Fruit fly (Drosophila melanogaster) whole organism, embryonic: ENCODE results near the gene CG10470.

Source experiments
- Asciz ChIP-seq: fragments of 200-800 bp; sonication (Bioruptor generic); optimal IDR thresholded peaks from 2 replicates; lab custom pipeline; 2017; ENCODE audit warnings: missing biosample characterization, mild to moderate bottlenecking, missing genetic modification characterization, missing genetic modification reagents
- Blimp-1 ChIP-seq: fragments of 200-800 bp; sonication (Bioruptor generic); optimal IDR thresholded peaks from 3 replicates; lab custom pipeline; 2018; ENCODE audit warnings: missing biosample characterization, missing genetic modification characterization, mild to moderate bottlenecking, moderate library complexity, missing genetic modification reagents
- CG10274 ChIP-seq: fragments of 200-800 bp; sonication (Bioruptor generic); optimal IDR thresholded peaks from 3 replicates; lab custom pipeline; 2017; ENCODE audit warnings: missing biosample characterization, mild to moderate bottlenecking, missing genetic modification characterization
- CG10321 ChIP-seq: fragments of 200-800 bp; sonication (Bioruptor generic); IDR thresholded peaks from 2 replicates; pipeline ENCODE4 v1.3.6; 2022; ENCODE audit warnings: missing biosample characterization, missing genetic modification characterization
- CG10366 ChIP-seq: fragments of 200-800 bp; sonication (Bioruptor generic); IDR thresholded peaks from 2 replicates; pipeline ENCODE4 v1.3.6; 2022; ENCODE audit warnings: missing biosample characterization, missing genetic modification characterization
- CG11504 ChIP-seq: fragments of 200-800 bp; sonication (Bioruptor generic); optimal IDR thresholded peaks from 3 replicates; lab custom pipeline; 2019; ENCODE audit warnings: missing biosample characterization, mild to moderate bottlenecking, missing genetic modification characterization, moderate library complexity
- CG11696 ChIP-seq: fragments of 200-800 bp; sonication (Bioruptor generic); IDR thresholded peaks from 2 replicates; pipeline ENCODE4 v1.3.6; 2022; ENCODE audit warnings: missing biosample characterization, missing genetic modification characterization
- CG12071 ChIP-seq: fragments of 200-800 bp; sonication (Bioruptor generic); optimal IDR thresholded peaks from 3 replicates; lab custom pipeline; 2018; ENCODE audit warnings: missing biosample characterization, mild to moderate bottlenecking, missing genetic modification characterization
- CG12659 ChIP-seq: fragments of 200-800 bp; sonication (Bioruptor generic); optimal IDR thresholded peaks from 3 replicates; lab custom pipeline; 2017; ENCODE audit warnings: mild to moderate bottlenecking, missing biosample characterization, missing genetic modification reagents, missing genetic modification characterization
- CG17361 ChIP-seq: fragments of 200-800 bp; sonication (Bioruptor generic); IDR thresholded peaks from 3 replicates; pipeline ENCODE4 v1.3.6; 2022; ENCODE audit warnings: missing biosample characterization, missing genetic modification characterization
- CG17385 ChIP-seq: fragments of 200-800 bp; sonication (Bioruptor generic); optimal IDR thresholded peaks from 3 replicates; lab custom pipeline; 2018; ENCODE audit warnings: missing biosample characterization, mild to moderate bottlenecking, missing genetic modification characterization
- CG2199 ChIP-seq: fragments of 200-800 bp; sonication (Bioruptor generic); IDR thresholded peaks from 3 replicates; pipeline ENCODE4 v1.3.6; 2022; ENCODE audit warnings: missing biosample characterization, missing genetic modification characterization
- CG2202 ChIP-seq: fragments of 200-800 bp; sonication (Bioruptor generic); optimal IDR thresholded peaks from 2 replicates; lab custom pipeline; 2018; ENCODE audit warnings: missing biosample characterization, mild to moderate bottlenecking, missing genetic modification characterization
- CG3163 ChIP-seq: fragments of 200-800 bp; sonication (Bioruptor generic); optimal IDR thresholded peaks from 3 replicates; lab custom pipeline; 2016; ENCODE audit warnings: missing biosample characterization, missing genetic modification characterization
- CG3407 ChIP-seq: fragments of 200-800 bp; sonication (Bioruptor generic); optimal IDR thresholded peaks from 2 replicates; lab custom pipeline; 2018; ENCODE audit warnings: missing biosample characterization, mild to moderate bottlenecking, missing genetic modification characterization
- CG5180 ChIP-seq: fragments of 200-800 bp; sonication (Bioruptor generic); optimal IDR thresholded peaks from 3 replicates; lab custom pipeline; 2017; ENCODE audit warnings: missing biosample characterization, missing genetic modification characterization, mild to moderate bottlenecking, moderate library complexity, missing genetic modification reagents
- CG7839 ChIP-seq: fragments of 200-800 bp; sonication (Bioruptor generic); optimal IDR thresholded peaks from 3 replicates; lab custom pipeline; 2018; ENCODE audit warnings: missing biosample characterization, mild to moderate bottlenecking, missing genetic modification characterization, moderate library complexity
- CG7987 ChIP-seq: fragments of 200-800 bp; sonication (Bioruptor generic); optimal IDR thresholded peaks from 2 replicates; lab custom pipeline; 2018; ENCODE audit warnings: missing biosample characterization, mild to moderate bottlenecking, missing genetic modification characterization, moderate library complexity
- D ChIP-seq, 2 experiments: fragments of 200-800 bp in 1 of 2; fragments of >200 bp in 1 of 2; sonication (Bioruptor generic) in 1 of 2; optimal IDR thresholded peaks; 2 replicates in 1 of 2; 3 replicates in 1 of 2; lab custom pipeline; 2017; ENCODE audit warnings: mild to moderate bottlenecking in 1 of 2, missing biosample characterization in 1 of 2, missing genetic modification characterization in 1 of 2, missing genetic modification reagents in 1 of 2
- Dbx ChIP-seq: fragments of 200-800 bp; sonication (Bioruptor generic); IDR thresholded peaks from 3 replicates; pipeline ENCODE4 v1.3.6; 2022; ENCODE audit warnings: missing biosample characterization, missing genetic modification characterization
- Dp ChIP-seq: fragments of 200-800 bp; sonication (Bioruptor generic); optimal IDR thresholded peaks from 2 replicates; lab custom pipeline; 2018; ENCODE audit warnings: missing biosample characterization, mild to moderate bottlenecking, missing genetic modification characterization, moderate library complexity
- Hr51 ChIP-seq, 2 experiments: fragments of 200-800 bp; sonication (Bioruptor generic); optimal IDR thresholded peaks; 2 replicates in 1 of 2; 3 replicates in 1 of 2; lab custom pipeline; 2016 to 2018; ENCODE audit warnings: missing biosample characterization in 2 of 2, missing genetic modification characterization in 2 of 2, mild to moderate bottlenecking in 1 of 2, moderate library complexity in 1 of 2
- Pdp1 ChIP-seq, 2 experiments: fragments of 200-800 bp; sonication (Bioruptor generic); optimal IDR thresholded peaks; 3 replicates each; lab custom pipeline; 2016; ENCODE audit warnings: missing biosample characterization in 2 of 2, missing genetic modification characterization in 2 of 2, mild to moderate bottlenecking in 1 of 2, moderate library complexity in 1 of 2
- Sox102F ChIP-seq: fragments of 200-800 bp; sonication (Bioruptor generic); optimal IDR thresholded peaks from 2 replicates; lab custom pipeline; 2018; ENCODE audit warnings: missing biosample characterization, mild to moderate bottlenecking, missing genetic modification characterization, moderate library complexity
- Stat92E ChIP-seq, 3 experiments: fragments of >200 bp in 2 of 3; fragments of 200-800 bp in 1 of 3; sonication (Bioruptor generic) in 1 of 3; optimal IDR thresholded peaks; 2 replicates each; lab custom pipeline; 2017 to 2019; ENCODE audit warnings: missing biosample characterization in 3 of 3, missing genetic modification characterization in 3 of 3, mild to moderate bottlenecking in 1 of 3, moderate library complexity in 1 of 3
- Tbp ChIP-seq: fragments of >200 bp; optimal IDR thresholded peaks from 2 replicates; lab custom pipeline; 2018; ENCODE audit warnings: missing biosample characterization, missing genetic modification characterization
- ab ChIP-seq: fragments of 200-800 bp; sonication (Bioruptor generic); optimal IDR thresholded peaks from 2 replicates; lab custom pipeline; 2016; ENCODE audit warnings: missing biosample characterization, missing genetic modification characterization
- cad ChIP-seq: fragments of >200 bp; optimal IDR thresholded peaks from 2 replicates; lab custom pipeline; 2017; ENCODE audit warnings: missing biosample characterization, missing genetic modification characterization
- cato ChIP-seq: fragments of 200-800 bp; sonication (Bioruptor generic); optimal IDR thresholded peaks from 2 replicates; lab custom pipeline; 2016; ENCODE audit warnings: missing biosample characterization, missing genetic modification characterization, borderline replicate concordance
- chif ChIP-seq, 2 experiments: fragments of 200-800 bp; sonication (Bioruptor generic); optimal IDR thresholded peaks; 3 replicates each; lab custom pipeline; 2016; ENCODE audit warnings: missing biosample characterization in 2 of 2, missing genetic modification characterization in 2 of 2
- croc ChIP-seq: fragments of 200-800 bp; sonication (Bioruptor generic); conservative IDR thresholded peaks from 3 replicates; pipeline ENCODE4 v1.3.6; 2022; ENCODE audit warnings: missing biosample characterization, missing genetic modification characterization
- da ChIP-seq: fragments of 200-800 bp; sonication (Bioruptor generic); optimal IDR thresholded peaks from 2 replicates; lab custom pipeline; 2016; ENCODE audit warnings: missing biosample characterization, missing genetic modification characterization
- ewg ChIP-seq: fragments of 200-800 bp; sonication (Bioruptor generic); optimal IDR thresholded peaks from 3 replicates; lab custom pipeline; 2017; ENCODE audit warnings: mild to moderate bottlenecking, missing biosample characterization, missing genetic modification reagents, missing genetic modification characterization
- gt ChIP-seq: fragments of 200-800 bp; sonication (Bioruptor generic); IDR thresholded peaks from 2 replicates; pipeline ENCODE4 v1.3.6; 2022; ENCODE audit warnings: missing biosample characterization, missing genetic modification characterization
- ken ChIP-seq: fragments of 200-800 bp; sonication (Bioruptor generic); IDR thresholded peaks from 3 replicates; pipeline ENCODE4 v1.3.6; 2022; ENCODE audit warnings: missing biosample characterization, missing genetic modification characterization
- klu ChIP-seq: fragments of 200-800 bp; sonication (Bioruptor generic); IDR thresholded peaks from 2 replicates; pipeline ENCODE4 v1.3.6; 2022; ENCODE audit warnings: missing biosample characterization, missing genetic modification characterization
- mld ChIP-seq: fragments of 200-800 bp; sonication (Bioruptor generic); IDR thresholded peaks from 3 replicates; pipeline ENCODE4 v1.3.6; 2022; ENCODE audit warnings: missing biosample characterization, missing genetic modification characterization; ENCODE audit not compliant: partially characterized antibody
- nmo ChIP-seq: fragments of 200-800 bp; sonication (Bioruptor generic); optimal IDR thresholded peaks from 2 replicates; lab custom pipeline; 2018; ENCODE audit warnings: missing biosample characterization, mild to moderate bottlenecking, missing genetic modification characterization, moderate library complexity
- pan ChIP-seq, 4 experiments: fragments of >200 bp in 3 of 4; fragments of 200-800 bp in 1 of 4; sonication (Bioruptor generic) in 1 of 4; optimal IDR thresholded peaks in 3 of 4; IDR thresholded peaks in 1 of 4; 2 replicates each; pipeline versions ENCODE4 v1.3.6 to Lab custom; 2017 to 2022; ENCODE audit warnings: missing biosample characterization in 2 of 4, missing genetic modification characterization in 2 of 4, mixed read lengths in 1 of 4
- scrt ChIP-seq: fragments of 200-800 bp; sonication (Bioruptor generic); optimal IDR thresholded peaks from 2 replicates; lab custom pipeline; 2018; ENCODE audit warnings: missing biosample characterization, mild to moderate bottlenecking, missing genetic modification characterization, moderate library complexity
- sim ChIP-seq: fragments of 200-800 bp; sonication (Bioruptor generic); IDR thresholded peaks from 2 replicates; pipeline ENCODE4 v1.3.6; 2022; ENCODE audit warnings: missing biosample characterization, missing genetic modification characterization
- stwl ChIP-seq: fragments of 200-800 bp; sonication (Bioruptor generic); optimal IDR thresholded peaks from 3 replicates; lab custom pipeline; 2018; ENCODE audit warnings: missing biosample characterization, mild to moderate bottlenecking, missing genetic modification characterization, moderate library complexity
- tap ChIP-seq: fragments of 200-800 bp; optimal IDR thresholded peaks from 3 replicates; lab custom pipeline; 2019; ENCODE audit warnings: missing biosample characterization, mild to moderate bottlenecking, missing genetic modification characterization, moderate library complexity
- tgo ChIP-seq: fragments of 200-800 bp; sonication (Bioruptor generic); IDR thresholded peaks from 3 replicates; pipeline ENCODE4 v1.3.6; 2022; ENCODE audit warnings: missing biosample characterization, missing genetic modification characterization
- unc-4 ChIP-seq: fragments of 200-800 bp; sonication (Bioruptor generic); IDR thresholded peaks from 2 replicates; pipeline ENCODE4 v1.3.6; 2022; ENCODE audit warnings: missing biosample characterization, missing genetic modification characterization; ENCODE audit not compliant: partially characterized antibody

CG10470 gene

DNA sequence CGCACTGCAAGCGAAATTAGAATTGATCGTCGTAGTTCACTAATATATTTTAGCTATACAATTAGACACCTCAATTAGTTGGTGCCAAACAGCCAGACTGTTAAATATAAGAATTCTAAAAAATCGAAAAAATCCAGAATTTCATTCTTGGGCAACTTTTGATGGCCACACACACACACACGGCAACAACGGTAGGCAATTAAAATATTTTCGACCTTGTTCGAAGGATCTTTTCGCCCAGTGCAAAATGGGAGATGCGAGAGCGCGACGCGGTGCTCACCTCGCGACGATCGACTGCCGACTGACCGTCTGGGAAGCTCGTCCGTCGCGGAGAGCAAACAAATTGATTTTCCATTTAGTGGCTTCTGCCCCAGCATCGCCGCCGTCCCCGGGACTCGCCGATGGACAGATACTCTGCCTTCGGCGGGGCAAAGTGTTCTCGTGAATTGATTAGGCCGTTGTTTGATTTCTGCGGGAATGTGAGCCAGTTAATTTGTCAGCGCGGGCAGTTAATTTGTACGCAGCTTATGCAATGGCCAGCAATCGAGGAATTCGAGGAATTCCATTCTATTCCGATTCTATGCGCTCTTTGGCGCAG is 20.8 kb downstream of the CG10470 start, which contains the start of gene CG10702 (continued):
- TF ChIP-seq mld (GFP tag; lab: Robert Waterston, UW) (no peak), Tbp (GFP tag; lab: Kevin White, UChicago) (no peak), D (optimal IDR thresholded peaks at IDR 0.05; lab: Kevin White, UChicago) (no peak), D (GFP tag; optimal IDR thresholded peaks at IDR 0.05; lab: Kevin White, UChicago) (peak; percentile 14), CG11696 (GFP tag; lab: Robert Waterston, UW) (no peak), CG2202 (tag; lab: Kevin White, UChicago) (no peak), CG12659 (GFP tag; lab: Kevin White, UChicago) (no peak), chif (GFP tag; optimal IDR thresholded peaks at IDR 0.05; lab: Kevin White, UChicago) (no peak), cato (GFP tag; lab: Kevin White, UChicago) (no peak), ab (GFP tag; lab: Kevin White, UChicago) (no peak), CG17361 (GFP tag; lab: Robert Waterston, UW) (peak; percentile 54; the same call in 2 of the 3 replicates), Dp (GFP tag; lab: Kevin White, UChicago) (no peak), klu (GFP tag; lab: Robert Waterston, UW) (no peak), CG17385 (GFP tag; lab: Kevin White, UChicago) (no peak), Dbx (GFP tag; lab: Robert Waterston, UW) (0 out of 3 replicates have a peak, but pooled peaks have one; percentile 18), CG5180 (GFP tag; lab: Kevin White, UChicago) (no peak), CG2199 (0 out of 3 replicates have a peak, but pooled peaks have one; percentile 20), scrt (GFP tag; lab: Kevin White, UChicago) (no peak), CG3163 (GFP tag; lab: Kevin White, UChicago) (no peak), CG7987 (no peak), Asciz (GFP tag; lab: Kevin White, UChicago) (no peak), ken (GFP tag; lab: Robert Waterston, UW) (peak; percentile 55; the same call in 1 of the 3 replicates), ewg (no peak), tgo (GFP tag; lab: Robert Waterston, UW) (peak; percentile 18; the same call in 1 of the 3 replicates), Hr51 (GFP tag; optimal IDR thresholded peaks at IDR 0.05; lab: Kevin White, UChicago) (no peak), CG7839 (no peak), CG12071 (no peak), tap (tag; lab: Kevin White, UChicago) (no peak), croc (no peak), da (GFP tag; lab: Kevin White, UChicago) (no peak)

dm6 chr2L:19071713-19072112 is 22.8 kb downstream of the CG10470 start:
- TF ChIP-seq pan (optimal IDR thresholded peaks at IDR 0.05; lab: Kevin White, UChicago) (no peak), pan (GFP tag; optimal IDR thresholded peaks at IDR 0.05 in 1 of 2, IDR thresholded peaks at IDR 0.05 in 1 of 2) (no peak), gt (no peak)

DNA sequence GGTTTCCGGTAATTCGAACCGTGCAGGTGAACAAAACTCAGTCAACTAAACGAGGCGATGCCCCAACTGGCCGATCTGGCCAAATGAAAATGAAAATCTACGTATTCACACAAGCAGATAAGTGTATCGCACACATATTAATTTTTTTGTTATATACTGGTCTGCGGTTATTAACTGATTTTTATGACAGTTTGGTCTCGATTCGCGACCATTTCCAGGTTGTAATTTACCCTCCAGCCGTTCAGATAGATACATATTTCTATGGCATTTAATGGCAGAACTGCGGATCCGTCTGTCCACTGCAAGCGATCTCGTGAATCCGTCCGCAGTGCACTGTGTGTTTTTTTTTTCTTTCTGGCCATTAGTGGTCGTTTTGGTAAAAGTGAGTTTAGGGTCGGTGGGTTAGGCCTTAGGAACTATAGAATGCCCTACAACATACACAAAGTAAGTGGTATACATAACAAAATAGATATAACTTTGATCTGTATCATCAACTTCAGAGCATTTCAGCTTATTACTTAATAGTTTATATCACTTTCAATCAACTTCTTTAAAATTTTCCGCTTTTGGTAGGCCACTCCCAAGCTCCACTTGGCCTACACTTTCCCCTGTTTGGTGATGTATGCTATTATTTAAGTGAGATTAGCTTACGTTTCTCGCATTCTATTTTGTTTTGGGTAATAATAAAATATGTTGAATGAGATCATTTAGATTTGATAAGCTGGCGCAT is 25.4 kb downstream of the CG10470 start, which contains the start of gene CG17572:
CG17572 (minus strand) TSS at position 51 of the 730 bp plus-strand sequence.
- TF ChIP-seq Pdp1 (GFP tag; optimal IDR thresholded peaks at IDR 0.05; lab: Kevin White, UChicago) = no peak
- TF ChIP-seq CG3407 (GFP tag; lab: Kevin White, UChicago) = no peak
- peak; percentile 9 for TF ChIP-seq Sox102F (GFP tag; lab: Kevin White, UChicago)
- peak; percentile 23 for TF ChIP-seq CG11504 (tag; lab: Kevin White, UChicago)
- TF ChIP-seq CG10274 = peak; percentile 88
- no peak for TF ChIP-seq CG10321 (GFP tag; lab: Robert Waterston, UW)
- no peak for TF ChIP-seq Stat92E (GFP tag; optimal IDR thresholded peaks at IDR 0.05; lab: Kevin White, UChicago)
- TF ChIP-seq sim (GFP tag; lab: Robert Waterston, UW) = no peak
- TF ChIP-seq cad (GFP tag; lab: Kevin White, UChicago) = no peak
- TF ChIP-seq Blimp-1 (GFP tag; lab: Kevin White, UChicago) = peak; percentile 60
- peak; percentile 9 for TF ChIP-seq nmo (GFP tag; lab: Kevin White, UChicago)
- TF ChIP-seq CG10366 (GFP tag; lab: Robert Waterston, UW) = no peak
- no peak for TF ChIP-seq unc-4 (GFP tag; lab: Robert Waterston, UW)
- TF ChIP-seq stwl (tag; lab: Kevin White, UChicago) = no peak
